Fruit fly (Drosophila melanogaster) whole organism, embryonic: ENCODE measurements around the gene CG12299.

Experiments
- ATbp ChIP-seq: fragments of 200-800 bp; sonication (Bioruptor generic); optimal IDR thresholded peaks from 2 replicates; lab custom pipeline; 2017; ENCODE audit warnings: missing biosample characterization, mild to moderate bottlenecking, missing genetic modification characterization, missing genetic modification reagents
- Abd-B ChIP-seq: fragments of 200-800 bp; sonication (Bioruptor generic); optimal IDR thresholded peaks from 2 replicates; lab custom pipeline; 2018; ENCODE audit warnings: missing biosample characterization, mild to moderate bottlenecking, missing genetic modification characterization, moderate library complexity
- Antp ChIP-seq: fragments of 200-800 bp; sonication (Bioruptor generic); optimal IDR thresholded peaks from 3 replicates; lab custom pipeline; 2016; ENCODE audit warnings: missing biosample characterization, missing genetic modification characterization
- Bteb2 ChIP-seq: fragments of 200-800 bp; sonication (Bioruptor generic); optimal IDR thresholded peaks from 2 replicates; lab custom pipeline; 2016; ENCODE audit warnings: missing biosample characterization, missing genetic modification characterization
- CG10147 ChIP-seq: fragments of 200-800 bp; sonication (Bioruptor generic); optimal IDR thresholded peaks from 2 replicates; lab custom pipeline; 2019; ENCODE audit warnings: missing biosample characterization, mild to moderate bottlenecking, missing genetic modification characterization, moderate library complexity
- CG10321 ChIP-seq: fragments of 200-800 bp; sonication (Bioruptor generic); IDR thresholded peaks from 2 replicates; pipeline ENCODE4 v1.3.6; 2022; ENCODE audit warnings: missing biosample characterization, missing genetic modification characterization
- CG10654 ChIP-seq: fragments of 200-800 bp; sonication (Bioruptor generic); optimal IDR thresholded peaks from 2 replicates; lab custom pipeline; 2016; ENCODE audit warnings: missing biosample characterization, missing genetic modification characterization
- CG11696 ChIP-seq: fragments of 200-800 bp; sonication (Bioruptor generic); IDR thresholded peaks from 2 replicates; pipeline ENCODE4 v1.3.6; 2022; ENCODE audit warnings: missing biosample characterization, missing genetic modification characterization
- CG12071 ChIP-seq: fragments of 200-800 bp; sonication (Bioruptor generic); optimal IDR thresholded peaks from 3 replicates; lab custom pipeline; 2018; ENCODE audit warnings: missing biosample characterization, mild to moderate bottlenecking, missing genetic modification characterization
- CG12299 ChIP-seq: fragments of 200-800 bp; sonication (Bioruptor generic); optimal IDR thresholded peaks from 2 replicates; lab custom pipeline; 2018; ENCODE audit warnings: missing biosample characterization, mild to moderate bottlenecking, missing genetic modification characterization
- CG12942 ChIP-seq: fragments of 200-800 bp; sonication (Bioruptor generic); optimal IDR thresholded peaks from 3 replicates; lab custom pipeline; 2016; ENCODE audit warnings: missing biosample characterization, missing genetic modification characterization
- CG17385 ChIP-seq: fragments of 200-800 bp; sonication (Bioruptor generic); optimal IDR thresholded peaks from 3 replicates; lab custom pipeline; 2018; ENCODE audit warnings: missing biosample characterization, mild to moderate bottlenecking, missing genetic modification characterization
- CG2120 ChIP-seq: fragments of 200-800 bp; sonication (Bioruptor generic); optimal IDR thresholded peaks from 3 replicates; lab custom pipeline; 2016; ENCODE audit warnings: missing biosample characterization, missing genetic modification characterization
- CG33557 ChIP-seq: fragments of 200-800 bp; sonication (Bioruptor generic); optimal IDR thresholded peaks from 2 replicates; lab custom pipeline; 2019; ENCODE audit warnings: missing biosample characterization, mild to moderate bottlenecking, missing genetic modification characterization, moderate library complexity
- CG3407 ChIP-seq: fragments of 200-800 bp; sonication (Bioruptor generic); optimal IDR thresholded peaks from 2 replicates; lab custom pipeline; 2018; ENCODE audit warnings: missing biosample characterization, mild to moderate bottlenecking, missing genetic modification characterization
- CG34376 ChIP-seq: fragments of 200-800 bp; sonication (Bioruptor generic); optimal IDR thresholded peaks from 2 replicates; lab custom pipeline; 2018; ENCODE audit warnings: missing biosample characterization, mild to moderate bottlenecking, missing genetic modification characterization
- CG3847 ChIP-seq: fragments of 200-800 bp; sonication (Bioruptor generic); IDR thresholded peaks from 2 replicates; pipeline ENCODE4 v1.3.6; 2022; ENCODE audit warnings: missing biosample characterization, missing genetic modification characterization
- CG5180 ChIP-seq: fragments of 200-800 bp; sonication (Bioruptor generic); optimal IDR thresholded peaks from 3 replicates; lab custom pipeline; 2017; ENCODE audit warnings: missing biosample characterization, missing genetic modification characterization, mild to moderate bottlenecking, moderate library complexity, missing genetic modification reagents
- CG6272 ChIP-seq: fragments of 200-800 bp; sonication (Bioruptor generic); IDR thresholded peaks from 2 replicates; pipeline ENCODE4 v1.3.6; 2022; ENCODE audit warnings: missing biosample characterization, missing genetic modification characterization
- CG9437 ChIP-seq: fragments of 200-800 bp; sonication (Bioruptor generic); optimal IDR thresholded peaks from 2 replicates; lab custom pipeline; 2018; ENCODE audit warnings: missing biosample characterization, mild to moderate bottlenecking, missing genetic modification characterization
- CG9817 ChIP-seq: fragments of 200-800 bp; sonication (Bioruptor generic); optimal IDR thresholded peaks from 2 replicates; lab custom pipeline; 2018; ENCODE audit warnings: missing biosample characterization, mild to moderate bottlenecking, missing genetic modification characterization, moderate library complexity
- CG9932 ChIP-seq: fragments of 200-800 bp; sonication (Bioruptor generic); IDR thresholded peaks from 2 replicates; pipeline ENCODE4 v1.3.6; 2022; ENCODE audit warnings: missing biosample characterization, missing genetic modification characterization
- Eip74EF ChIP-seq, 2 experiments: fragments of 200-800 bp in 1 of 2; fragments of >200 bp in 1 of 2; sonication (Bioruptor generic) in 1 of 2; optimal IDR thresholded peaks; 2 replicates each; lab custom pipeline; 2017 to 2019; ENCODE audit warnings: missing biosample characterization in 2 of 2, missing genetic modification characterization in 2 of 2, mild to moderate bottlenecking in 1 of 2, moderate library complexity in 1 of 2
- HLH54F ChIP-seq: fragments of 200-800 bp; sonication (Bioruptor generic); optimal IDR thresholded peaks from 3 replicates; lab custom pipeline; 2016; ENCODE audit warnings: missing biosample characterization, missing genetic modification characterization
- HmgZ ChIP-seq: fragments of 200-800 bp; sonication (Bioruptor generic); optimal IDR thresholded peaks from 2 replicates; lab custom pipeline; 2018; ENCODE audit warnings: missing biosample characterization, mild to moderate bottlenecking, missing genetic modification characterization
- Med ChIP-seq: fragments of 200-800 bp; sonication (Bioruptor generic); peaks from one replicate; lab custom pipeline; 2016; ENCODE audit warnings: missing biosample characterization, missing genetic modification characterization, mild to moderate bottlenecking, inconsistent platforms, moderate library complexity
- NC2β ChIP-seq: fragments of 200-800 bp; sonication (Bioruptor generic); optimal IDR thresholded peaks from 2 replicates; lab custom pipeline; 2016; ENCODE audit warnings: missing biosample characterization, missing genetic modification characterization
- Usf ChIP-seq: fragments of 200-800 bp; sonication (Bioruptor generic); optimal IDR thresholded peaks from 2 replicates; lab custom pipeline; 2017; ENCODE audit warnings: missing genotype, missing biosample characterization, missing genetic modification characterization
- Xrp1 ChIP-seq: fragments of 200-800 bp; sonication (Bioruptor generic); IDR thresholded peaks from 2 replicates; pipeline ENCODE4 v1.3.6; 2022; ENCODE audit warnings: missing biosample characterization, missing genetic modification characterization
- caup ChIP-seq: fragments of 200-800 bp; sonication (Bioruptor generic); optimal IDR thresholded peaks from 3 replicates; lab custom pipeline; 2017; ENCODE audit warnings: missing biosample characterization, mild to moderate bottlenecking, missing genetic modification characterization, moderate library complexity; ENCODE audit not compliant: severe bottlenecking
- crol ChIP-seq: fragments of 200-800 bp; sonication (Bioruptor generic); IDR thresholded peaks from 2 replicates; pipeline ENCODE4 v1.3.6; 2022; ENCODE audit warnings: missing biosample characterization, missing genetic modification characterization
- eyg ChIP-seq: fragments of 200-800 bp; sonication (Bioruptor generic); optimal IDR thresholded peaks from 3 replicates; lab custom pipeline; 2016; ENCODE audit warnings: missing biosample characterization, missing genetic modification characterization
- fd102C ChIP-seq: fragments of 200-800 bp; sonication (Bioruptor generic); optimal IDR thresholded peaks from 2 replicates; lab custom pipeline; 2018; ENCODE audit warnings: missing biosample characterization, mild to moderate bottlenecking, missing genetic modification characterization, moderate library complexity
- ftz-f1 ChIP-seq: fragments of 200-800 bp; sonication (Bioruptor generic); optimal IDR thresholded peaks from 2 replicates; lab custom pipeline; 2016; ENCODE audit warnings: missing biosample characterization, missing genetic modification characterization
- fu2 ChIP-seq: fragments of 200-800 bp; sonication (Bioruptor generic); optimal IDR thresholded peaks from 2 replicates; lab custom pipeline; 2016; ENCODE audit warnings: missing biosample characterization, missing genetic modification characterization
- gfzf ChIP-seq: fragments of 200-800 bp; sonication (Bioruptor generic); optimal IDR thresholded peaks from 2 replicates; lab custom pipeline; 2016; ENCODE audit warnings: missing biosample characterization, mild to moderate bottlenecking, missing genetic modification characterization, moderate library complexity
- gro ChIP-seq: fragments of 200-800 bp; sonication (Bioruptor generic); optimal IDR thresholded peaks from 2 replicates; lab custom pipeline; 2016; ENCODE audit warnings: missing biosample characterization, missing genetic modification characterization
- gsb ChIP-seq: fragments of 200-800 bp; sonication (Bioruptor generic); IDR thresholded peaks from 2 replicates; pipeline ENCODE4 v1.3.6; 2022; ENCODE audit warnings: missing biosample characterization, missing genetic modification characterization
- ken ChIP-seq: fragments of 200-800 bp; sonication (Bioruptor generic); IDR thresholded peaks from 3 replicates; pipeline ENCODE4 v1.3.6; 2022; ENCODE audit warnings: missing biosample characterization, missing genetic modification characterization
- nau ChIP-seq: fragments of 200-800 bp; sonication (Bioruptor generic); optimal IDR thresholded peaks from 3 replicates; lab custom pipeline; 2017; ENCODE audit warnings: missing biosample characterization, mild to moderate bottlenecking, missing genetic modification characterization, missing genetic modification reagents
- otp ChIP-seq: fragments of 200-800 bp; sonication (Bioruptor generic); IDR thresholded peaks from 3 replicates; pipeline ENCODE4, ENCODE4 v1.3.6; 2022; ENCODE audit warnings: missing biosample characterization, missing genetic modification characterization
- pan ChIP-seq, 4 experiments: fragments of >200 bp in 3 of 4; fragments of 200-800 bp in 1 of 4; sonication (Bioruptor generic) in 1 of 4; optimal IDR thresholded peaks in 3 of 4; IDR thresholded peaks in 1 of 4; 2 replicates each; pipeline versions ENCODE4 v1.3.6 to Lab custom; 2017 to 2022; ENCODE audit warnings: missing biosample characterization in 2 of 4, missing genetic modification characterization in 2 of 4, mixed read lengths in 1 of 4
- pfk ChIP-seq: fragments of 200-800 bp; sonication (Bioruptor generic); optimal IDR thresholded peaks from 2 replicates; lab custom pipeline; 2018; ENCODE audit warnings: missing biosample characterization, mild to moderate bottlenecking, missing genetic modification characterization, moderate library complexity
- pnt ChIP-seq: fragments of 200-800 bp; sonication (Bioruptor generic); optimal IDR thresholded peaks from 3 replicates; lab custom pipeline; 2016; ENCODE audit warnings: missing biosample characterization, missing genetic modification characterization
- psq ChIP-seq: fragments of 200-800 bp; sonication (Bioruptor generic); optimal IDR thresholded peaks from 2 replicates; lab custom pipeline; 2017; ENCODE audit warnings: missing biosample characterization, missing genetic modification characterization
- scrt ChIP-seq: fragments of 200-800 bp; sonication (Bioruptor generic); optimal IDR thresholded peaks from 2 replicates; lab custom pipeline; 2018; ENCODE audit warnings: missing biosample characterization, mild to moderate bottlenecking, missing genetic modification characterization, moderate library complexity
- slp2 ChIP-seq: fragments of 200-800 bp; sonication (Bioruptor generic); optimal IDR thresholded peaks from 2 replicates; lab custom pipeline; 2016; ENCODE audit warnings: missing biosample characterization, missing genetic modification characterization
- so ChIP-seq: fragments of 200-800 bp; sonication (Bioruptor generic); IDR thresholded peaks from 3 replicates; pipeline ENCODE4 v1.3.6; 2022; ENCODE audit warnings: missing biosample characterization, missing genetic modification characterization
- zf30C ChIP-seq: fragments of 200-800 bp; sonication (Bioruptor generic); optimal IDR thresholded peaks from 3 replicates; lab custom pipeline; 2018; ENCODE audit warnings: missing biosample characterization, mild to moderate bottlenecking, missing genetic modification characterization
- zfh1 ChIP-seq: fragments of 200-800 bp; sonication (Bioruptor generic); IDR thresholded peaks from 3 replicates; pipeline ENCODE4 v1.3.6; 2022; ENCODE audit warnings: missing biosample characterization, missing genetic modification characterization

The CG12299 gene

dm6 chr2L:10697992-10698391, 39.2 kb upstream of the CG12299 start, which contains the start of gene CG7300 (continued):
- peak; percentile 76 for TF ChIP-seq CG10147 (GFP tag; lab: Kevin White, UChicago)
- no peak for TF ChIP-seq fd102C (GFP tag; lab: Kevin White, UChicago)
- TF ChIP-seq ken (GFP tag; lab: Robert Waterston, UW), result no peak
- TF ChIP-seq CG9817 (tag; lab: Kevin White, UChicago), result peak; percentile 41
- peak; percentile 26 for TF ChIP-seq scrt
- TF ChIP-seq ATbp (GFP tag; lab: Kevin White, UChicago), result peak; percentile 29
- TF ChIP-seq CG34376 (GFP tag; lab: Kevin White, UChicago), result no peak
- peak; percentile 38; the same call in 1 of the 2 replicates for TF ChIP-seq CG6272 (GFP tag; lab: Robert Waterston, UW)
- TF ChIP-seq CG11696, result peak; percentile 38; the same call in 1 of the 2 replicates
- TF ChIP-seq NC2β (GFP tag; lab: Kevin White, UChicago), result no peak
- peak; percentile 50; the same call in 2 of the 3 replicates for TF ChIP-seq zfh1 (GFP tag; lab: Robert Waterston, UW)
- TF ChIP-seq crol (GFP tag; lab: Robert Waterston, UW), result no peak
- no peak for TF ChIP-seq slp2 (GFP tag; lab: Kevin White, UChicago)
- no peak for TF ChIP-seq Antp
- TF ChIP-seq gfzf, result no peak
- peak; percentile 38 for TF ChIP-seq fu2 (GFP tag; lab: Kevin White, UChicago)
- TF ChIP-seq nau, result no peak
- peak; percentile 20 for TF ChIP-seq Abd-B (GFP tag; lab: Kevin White, UChicago)
- TF ChIP-seq CG5180, result no peak
- no peak for TF ChIP-seq ftz-f1 (GFP tag; lab: Kevin White, UChicago)
- peak; percentile 12 for TF ChIP-seq CG12942 (GFP tag; lab: Kevin White, UChicago)
- TF ChIP-seq CG12299, result no peak
- TF ChIP-seq so (GFP tag; lab: Robert Waterston, UW), result no peak
- TF ChIP-seq pan (optimal IDR thresholded peaks at IDR 0.05; lab: Kevin White, UChicago), result no peak
- peak in 1 of 2 experiments; percentile 72 for TF ChIP-seq pan (GFP tag; optimal IDR thresholded peaks at IDR 0.05 in 1 of 2, IDR thresholded peaks at IDR 0.05 in 1 of 2)
- no peak for TF ChIP-seq CG3407 (GFP tag; lab: Kevin White, UChicago)
- peak; percentile 68 for TF ChIP-seq Bteb2 (GFP tag; lab: Kevin White, UChicago)
- TF ChIP-seq CG3847 (GFP tag; lab: Robert Waterston, UW), result peak; percentile 63
- TF ChIP-seq HmgZ (tag; lab: Kevin White, UChicago), result peak; percentile 20
- TF ChIP-seq gro, result peak; percentile 75
- TF ChIP-seq CG33557, result no peak
- no peak for TF ChIP-seq pfk
- TF ChIP-seq otp (GFP tag; lab: Robert Waterston, UW), result peak; percentile 24; the same call in 1 of the 3 replicates
- TF ChIP-seq Eip74EF (GFP tag; optimal IDR thresholded peaks at IDR 0.05; lab: Kevin White, UChicago), result peak in 1 of 2 experiments; percentile 40
- TF ChIP-seq CG2120 (GFP tag; lab: Kevin White, UChicago), result peak; percentile 83
- peak; percentile 70 for TF ChIP-seq CG9932 (GFP tag; lab: Robert Waterston, UW)
- TF ChIP-seq CG10321 (GFP tag; lab: Robert Waterston, UW), result no peak
- TF ChIP-seq CG17385 (GFP tag; lab: Kevin White, UChicago), result peak; percentile 49
- TF ChIP-seq eyg (GFP tag; lab: Kevin White, UChicago), result no peak
- peak; percentile 68 for TF ChIP-seq Xrp1
- no peak for TF ChIP-seq psq (GFP tag; lab: Kevin White, UChicago)
- TF ChIP-seq zf30C (GFP tag; lab: Kevin White, UChicago), result no peak
- 0 out of 2 replicates have a peak, but pooled peaks have one; percentile 38 for TF ChIP-seq gsb (GFP tag; lab: Robert Waterston, UW)
- TF ChIP-seq CG9437 (GFP tag; lab: Kevin White, UChicago), result no peak
- no peak for TF ChIP-seq Usf (GFP tag; lab: Kevin White, UChicago)
- peak; percentile 45 for TF ChIP-seq caup (GFP tag; lab: Kevin White, UChicago)
- peak; percentile 93 for TF ChIP-seq Med (GFP tag; lab: Kevin White, UChicago)
- no peak for TF ChIP-seq CG10654 (GFP tag; lab: Kevin White, UChicago)
- no peak for TF ChIP-seq pnt (GFP tag; lab: Kevin White, UChicago)
- peak; percentile 37 for TF ChIP-seq CG12071 (GFP tag; lab: Kevin White, UChicago)
- TF ChIP-seq HLH54F (GFP tag; lab: Kevin White, UChicago), result peak; percentile 21
